Worm (Caenorhabditis elegans): ENCODE data around the gene F31E3.2.
"Not testable (repeated sequence)": the region's sequence is repeated elsewhere in the genome, so short reads cannot be mapped to it uniquely, and the experiment has no call there.

F31E3.2 gene

DNA sequence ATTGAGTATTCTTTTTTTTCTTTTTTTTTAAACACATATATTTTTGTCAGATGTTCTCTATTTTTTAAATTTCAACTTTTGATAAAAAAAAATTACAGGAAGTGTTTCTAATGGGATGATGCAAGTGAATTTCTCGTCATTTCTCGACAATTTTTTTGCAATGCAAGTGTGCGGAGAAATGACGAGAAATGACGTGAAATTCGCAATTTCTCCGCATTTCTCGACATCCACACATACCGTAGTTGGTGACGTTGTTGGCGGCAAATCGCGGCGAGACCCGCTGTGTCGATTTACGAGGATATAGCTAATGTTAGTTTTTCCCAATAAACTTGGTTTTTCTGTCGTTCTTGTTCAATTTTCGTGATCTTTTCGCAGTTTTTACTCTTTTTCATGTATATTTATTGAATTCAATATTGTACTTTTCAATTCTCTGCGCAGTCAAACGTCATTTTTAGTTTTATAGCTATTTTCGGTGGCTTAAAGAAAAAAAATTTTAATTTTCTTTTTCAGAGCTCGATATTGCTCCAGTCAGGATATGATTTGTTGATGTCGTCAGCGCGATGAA, 8.3 kb downstream of the F31E3.2 start, which contains the start of gene F31E3.6:
Gene F31E3.6 (plus strand): TSS at position 93 of the 565 bp plus-strand sequence.
- TF ChIP-seq jun-1, nhr-28, egl-5 (tag; optimal IDR thresholded peaks at IDR 0.05): not testable (repeated sequence)

ce11 chrIII:6988060-6988459, 14.3 kb downstream of the F31E3.2 start:
- no peak for TF ChIP-seq unc-39 (tag; optimal IDR thresholded peaks at IDR 0.05)
- TF ChIP-seq nfya-1 (tag; optimal IDR thresholded peaks at IDR 0.05; ENCODE audit: insufficient read depth): peak; percentile 43
- peak; percentile 74 for TF ChIP-seq nhr-11 (tag; optimal IDR thresholded peaks at IDR 0.05)
- peak; percentile 76 for TF ChIP-seq egl-5 (tag; optimal IDR thresholded peaks at IDR 0.05)
- peak; percentile 2 for TF ChIP-seq pqm-1 (tag; optimal IDR thresholded peaks at IDR 0.05)
- TF ChIP-seq lin-39 (tag; optimal IDR thresholded peaks at IDR 0.05): peak; percentile 92
- TF ChIP-seq aly-2 (tag; optimal IDR thresholded peaks at IDR 0.05): no peak
- peak; percentile 44 for TF ChIP-seq unc-62 (GFP tag; optimal IDR thresholded peaks at IDR 0.05)

DNA sequence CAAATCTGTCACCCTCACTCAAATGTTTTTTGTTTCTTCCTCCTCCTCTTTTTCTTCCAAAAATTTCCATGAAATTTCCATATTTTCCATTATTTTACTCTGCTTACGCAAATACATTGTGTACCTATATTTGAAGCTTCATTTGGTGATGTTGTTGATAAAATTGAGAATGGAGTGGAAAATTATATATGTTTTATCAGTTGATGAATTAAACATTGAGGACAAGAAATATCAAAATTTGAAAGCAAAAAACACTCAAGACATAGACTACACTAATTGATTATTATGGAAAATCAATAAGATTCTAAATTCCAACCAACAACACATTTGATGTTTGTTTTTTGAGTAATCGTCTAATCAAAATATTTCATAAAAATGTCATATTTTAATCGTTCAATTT, 15.4 kb downstream of the F31E3.2 start:
- TF ChIP-seq pqm-1 (tag; optimal IDR thresholded peaks at IDR 0.05) (peak; percentile 21), zag-1 (tag; optimal IDR thresholded peaks at IDR 0.05) (no peak), nhr-237 (tag; optimal IDR thresholded peaks at IDR 0.05) (no peak), aly-2 (tag; optimal IDR thresholded peaks at IDR 0.05) (no peak), elt-2 (tag; optimal IDR thresholded peaks at IDR 0.05) (peak; percentile 69), pha-4 (tag; optimal IDR thresholded peaks at IDR 0.05) (peak; percentile 92), egl-5 (tag; optimal IDR thresholded peaks at IDR 0.05) (no peak)

DNA sequence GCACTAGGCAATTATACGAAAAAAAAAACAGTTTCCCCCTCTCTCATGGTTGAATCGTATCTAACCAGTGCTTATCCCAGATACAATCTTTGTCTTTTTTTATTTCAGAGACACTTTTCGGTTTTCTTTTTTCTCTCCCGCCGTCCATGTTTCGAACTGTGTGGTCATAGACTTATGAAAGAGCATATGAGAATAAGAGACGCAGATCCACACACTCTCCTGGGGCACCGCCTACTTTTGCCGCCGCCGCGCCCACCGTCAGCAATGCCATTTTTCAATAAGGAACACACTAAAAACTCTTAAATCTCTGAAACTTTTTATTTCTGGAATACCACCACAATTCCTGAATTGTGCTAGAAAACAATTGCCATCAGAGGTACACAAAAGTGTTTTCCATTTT, 16.1 kb downstream of the F31E3.2 start, which contains the start of gene prk-1:
Gene prk-1 (plus strand): TSS at position 269 of the 400 bp plus-strand sequence.
- TF ChIP-seq ceh-82 (tag; optimal IDR thresholded peaks at IDR 0.05): no peak
- peak; percentile 32 for TF ChIP-seq elt-1 (tag; optimal IDR thresholded peaks at IDR 0.05)

ce11 chrIII:6991465-6991864, 17.7 kb downstream of the F31E3.2 start:
- no peak for TF ChIP-seq R02D3.7 (tag; optimal IDR thresholded peaks at IDR 0.05)
- TF ChIP-seq elt-1 (tag; optimal IDR thresholded peaks at IDR 0.05): no peak
- no peak for TF ChIP-seq nhr-67 (tag; optimal IDR thresholded peaks at IDR 0.05)
- no peak for TF ChIP-seq nhr-28 (tag; optimal IDR thresholded peaks at IDR 0.05)
- no peak for TF ChIP-seq ceh-82 (tag; optimal IDR thresholded peaks at IDR 0.05)
- TF ChIP-seq lsy-12 (tag; optimal IDR thresholded peaks at IDR 0.05): no peak
- TF ChIP-seq zag-1 (tag; optimal IDR thresholded peaks at IDR 0.05): no peak
- TF ChIP-seq nhr-23 (tag; optimal IDR thresholded peaks at IDR 0.05): no peak
- TF ChIP-seq elt-3 (tag; optimal IDR thresholded peaks at IDR 0.05): no peak
- TF ChIP-seq nfya-1 (tag; optimal IDR thresholded peaks at IDR 0.05; ENCODE audit: insufficient read depth): peak; percentile 1
- no peak for TF ChIP-seq daf-12 (tag; optimal IDR thresholded peaks at IDR 0.05)
- no peak for TF ChIP-seq eor-1 (tag; optimal IDR thresholded peaks at IDR 0.05)
- no peak for TF ChIP-seq unc-62 (GFP tag; optimal IDR thresholded peaks at IDR 0.05)
- TF ChIP-seq nhr-77 (tag; optimal IDR thresholded peaks at IDR 0.05): no peak
- no peak for TF ChIP-seq mml-1 (tag; optimal IDR thresholded peaks at IDR 0.05)
- TF ChIP-seq egl-27 (tag; optimal IDR thresholded peaks at IDR 0.05): no peak
- TF ChIP-seq ama-1 (optimal IDR thresholded peaks at IDR 0.05): peak; percentile 57
- TF ChIP-seq snpc-4 (tag; optimal IDR thresholded peaks at IDR 0.05): no peak
- no peak for TF ChIP-seq nhr-12 (tag; optimal IDR thresholded peaks at IDR 0.05)
- TF ChIP-seq ceh-28 (tag; optimal IDR thresholded peaks at IDR 0.05): no peak
- TF ChIP-seq pqm-1 (tag; optimal IDR thresholded peaks at IDR 0.05): peak; percentile 73
- TF ChIP-seq elt-2 (tag; optimal IDR thresholded peaks at IDR 0.05): peak; percentile 83
- TF ChIP-seq pha-4 (tag; optimal IDR thresholded peaks at IDR 0.05): peak; percentile 65
- no peak for TF ChIP-seq hmg-11 (tag; optimal IDR thresholded peaks at IDR 0.05)
- TF ChIP-seq nhr-237 (tag; optimal IDR thresholded peaks at IDR 0.05): no peak
- no peak for TF ChIP-seq ceh-9 (tag; optimal IDR thresholded peaks at IDR 0.05)
- TF ChIP-seq mdl-1 (tag; optimal IDR thresholded peaks at IDR 0.05): no peak
- no peak for TF ChIP-seq fkh-10 (GFP tag; optimal IDR thresholded peaks at IDR 0.05)
- TF ChIP-seq sea-2 (GFP tag; optimal IDR thresholded peaks at IDR 0.05): no peak
